Worm (Caenorhabditis elegans): ENCODE measurements around the gene C16D9.8.

C16D9.8 gene

DNA sequence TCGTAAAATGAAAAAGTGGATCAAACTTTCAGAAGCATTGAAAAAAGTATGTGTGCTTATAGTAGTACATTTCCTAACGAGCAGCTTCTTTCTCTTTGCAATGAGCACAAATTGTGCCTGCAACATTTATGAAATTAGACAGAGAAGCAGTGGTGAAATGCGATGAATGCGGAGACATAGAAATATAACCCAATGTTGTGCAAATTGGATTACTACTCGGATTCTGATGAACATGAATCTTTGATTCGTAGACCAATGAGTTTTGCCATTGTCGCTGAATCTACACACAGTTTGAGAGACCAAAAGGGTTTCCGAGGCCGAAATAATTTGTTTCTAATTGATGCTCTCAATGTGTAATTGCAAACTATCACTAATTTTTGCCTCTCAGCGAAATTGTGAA, 9.4 kb downstream of the C16D9.8 start:
- no peak for TF ChIP-seq ztf-23 (GFP tag; IDR thresholded peaks at IDR 0.05)

- TF ChIP-seq T22C8.4 (GFP tag; IDR thresholded peaks at IDR 0.05): no peak
- no peak for TF ChIP-seq med-1 (GFP tag; optimal IDR thresholded peaks at IDR 0.05; ENCODE audit: insufficient read depth)
- TF ChIP-seq klf-2 (GFP tag; conservative IDR thresholded peaks at IDR 0.05): no peak
- no peak for TF ChIP-seq flt-1 (GFP tag; IDR thresholded peaks at IDR 0.05)
- no peak for TF ChIP-seq tab-1 (GFP tag; IDR thresholded peaks at IDR 0.05)
- no peak for TF ChIP-seq ztf-29 (GFP tag; IDR thresholded peaks at IDR 0.05)
Measured at ce11 chrV:8252532-8252931, 10.8 kb downstream of the C16D9.8 start.

DNA sequence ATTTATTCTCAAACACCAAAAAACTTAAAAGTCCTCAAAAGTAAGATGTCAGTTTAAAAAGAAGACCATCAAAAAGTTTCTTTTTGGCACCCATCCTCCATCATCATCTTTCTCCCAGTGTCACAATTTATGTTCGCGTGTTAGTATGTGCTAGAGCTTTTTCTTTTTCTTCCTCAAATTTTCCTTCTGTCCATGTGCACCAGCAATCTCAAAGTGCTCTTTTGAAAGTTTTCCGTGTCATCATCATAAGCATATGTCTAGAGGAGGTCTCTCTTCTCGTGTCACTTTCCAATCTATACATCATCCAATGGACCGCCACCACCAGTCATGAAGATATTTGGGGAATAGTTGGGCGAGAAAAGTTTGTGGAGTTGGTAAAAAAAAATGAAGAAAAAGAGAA, 12.3 kb downstream of the C16D9.8 start:
- TF ChIP-seq med-1 (GFP tag; optimal IDR thresholded peaks at IDR 0.05; ENCODE audit: insufficient read depth): no peak
- no peak for TF ChIP-seq cog-1 (tag; optimal IDR thresholded peaks at IDR 0.05)
- TF ChIP-seq klf-2 (GFP tag; conservative IDR thresholded peaks at IDR 0.05): no peak
- no peak for TF ChIP-seq ref-1 (GFP tag; conservative IDR thresholded peaks at IDR 0.05)
- TF ChIP-seq flt-1 (GFP tag; IDR thresholded peaks at IDR 0.05): no peak
- TF ChIP-seq tab-1 (GFP tag; IDR thresholded peaks at IDR 0.05): no peak
- TF ChIP-seq T22C8.4 (GFP tag; IDR thresholded peaks at IDR 0.05): no peak
- TF ChIP-seq ztf-29 (GFP tag; IDR thresholded peaks at IDR 0.05): no peak
- no peak for TF ChIP-seq ztf-23 (GFP tag; IDR thresholded peaks at IDR 0.05)

ce11 chrV:8250208-8250607, 13.2 kb downstream of the C16D9.8 start, which contains the start of gene C16D9.6:
Gene C16D9.6, minus strand, starts transcription at chrV:8250308.
- no peak for TF ChIP-seq ztf-23 (GFP tag; IDR thresholded peaks at IDR 0.05)
- no peak for TF ChIP-seq klf-2 (GFP tag; conservative IDR thresholded peaks at IDR 0.05)
- TF ChIP-seq flt-1 (GFP tag; IDR thresholded peaks at IDR 0.05): no peak
- no peak for TF ChIP-seq tab-1 (GFP tag; IDR thresholded peaks at IDR 0.05)
- no peak for TF ChIP-seq ref-1 (GFP tag; conservative IDR thresholded peaks at IDR 0.05)
- TF ChIP-seq ztf-29 (GFP tag; IDR thresholded peaks at IDR 0.05): no peak
- TF ChIP-seq cog-1 (tag; optimal IDR thresholded peaks at IDR 0.05): no peak
- TF ChIP-seq T22C8.4 (GFP tag; IDR thresholded peaks at IDR 0.05): no peak
- no peak for TF ChIP-seq med-1 (GFP tag; optimal IDR thresholded peaks at IDR 0.05; ENCODE audit: insufficient read depth)

- TF ChIP-seq flt-1 (GFP tag; IDR thresholded peaks at IDR 0.05) (0 out of 2 replicates have a peak, but pooled peaks have one; percentile 36), ztf-29 (GFP tag; IDR thresholded peaks at IDR 0.05) (no peak)
Measured at ce11 chrV:8247311-8248105, 15.9 kb downstream of the C16D9.8 start.

DNA sequence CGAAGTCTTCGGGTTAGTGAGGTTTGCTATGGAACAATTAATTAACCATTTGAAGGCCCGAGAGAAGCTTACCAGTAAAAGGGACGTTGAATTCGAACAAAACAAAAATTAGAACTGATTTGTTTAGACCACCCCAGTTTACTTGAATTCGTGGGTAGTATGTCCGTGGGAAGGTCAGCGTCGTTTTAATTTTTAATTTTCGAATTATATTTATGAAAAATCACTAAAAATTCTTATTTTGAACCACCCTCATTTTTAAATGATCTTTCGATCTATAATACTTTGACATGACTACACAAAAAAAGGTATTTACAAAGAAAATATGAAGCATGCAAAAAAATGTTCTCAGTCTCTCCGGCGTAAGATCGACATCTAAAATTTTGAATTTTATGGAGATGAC, 17.9 kb downstream of the C16D9.8 start, which contains the start of gene C16D9.5:
Gene C16D9.5 (minus strand): TSS at position 101 of the 400 bp plus-strand sequence.
- no peak for TF ChIP-seq ref-1 (GFP tag; conservative IDR thresholded peaks at IDR 0.05)
- no peak for TF ChIP-seq ztf-23 (GFP tag; IDR thresholded peaks at IDR 0.05)
- TF ChIP-seq med-1 (GFP tag; optimal IDR thresholded peaks at IDR 0.05; ENCODE audit: insufficient read depth): no peak
- no peak for TF ChIP-seq T22C8.4 (GFP tag; IDR thresholded peaks at IDR 0.05)
- no peak for TF ChIP-seq tab-1 (GFP tag; IDR thresholded peaks at IDR 0.05)
- TF ChIP-seq flt-1 (GFP tag; IDR thresholded peaks at IDR 0.05): no peak
- TF ChIP-seq ztf-29 (GFP tag; IDR thresholded peaks at IDR 0.05): no peak
- no peak for TF ChIP-seq klf-2 (GFP tag; conservative IDR thresholded peaks at IDR 0.05)
- TF ChIP-seq cog-1 (tag; optimal IDR thresholded peaks at IDR 0.05): no peak

ce11 chrV:8243201-8243600, 20.2 kb downstream of the C16D9.8 start:
- no peak for TF ChIP-seq flt-1 (GFP tag; IDR thresholded peaks at IDR 0.05)
- no peak for TF ChIP-seq ztf-29 (GFP tag; IDR thresholded peaks at IDR 0.05)
- TF ChIP-seq klf-2 (GFP tag; conservative IDR thresholded peaks at IDR 0.05): no peak
- TF ChIP-seq tab-1 (GFP tag; IDR thresholded peaks at IDR 0.05): no peak
- TF ChIP-seq med-1 (GFP tag; optimal IDR thresholded peaks at IDR 0.05; ENCODE audit: insufficient read depth): no peak
- TF ChIP-seq ztf-23 (GFP tag; IDR thresholded peaks at IDR 0.05): no peak
- TF ChIP-seq cog-1 (tag; optimal IDR thresholded peaks at IDR 0.05): no peak
- TF ChIP-seq ref-1 (GFP tag; conservative IDR thresholded peaks at IDR 0.05): no peak
- TF ChIP-seq T22C8.4 (GFP tag; IDR thresholded peaks at IDR 0.05): no peak

DNA sequence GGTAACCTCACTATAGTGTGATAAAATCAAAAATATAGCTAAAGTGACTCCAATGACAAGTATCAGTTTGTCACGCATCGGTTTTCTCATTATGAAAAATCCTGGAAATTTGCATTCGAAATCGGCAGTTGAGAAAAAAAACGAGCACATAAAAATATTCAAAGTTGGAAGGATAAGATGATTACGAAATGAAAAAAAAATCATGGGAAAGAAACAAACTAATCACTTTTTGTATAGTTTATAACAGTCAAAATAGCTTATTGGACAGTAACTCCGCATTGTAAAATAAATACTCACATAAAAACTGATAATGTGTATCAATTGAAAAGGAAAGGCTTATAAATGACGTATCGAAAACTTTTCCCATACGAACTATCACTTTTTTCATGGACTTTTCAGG, 20.6 kb downstream of the C16D9.8 start, which contains the start of gene C16D9.4:
Gene C16D9.4 (minus strand): TSS at position 101 of the 400 bp plus-strand sequence.
- TF ChIP-seq ztf-29 (GFP tag; IDR thresholded peaks at IDR 0.05) (no peak), klf-2 (GFP tag; conservative IDR thresholded peaks at IDR 0.05) (no peak), T22C8.4 (GFP tag; IDR thresholded peaks at IDR 0.05) (no peak), tab-1 (GFP tag; IDR thresholded peaks at IDR 0.05) (no peak), cog-1 (tag; optimal IDR thresholded peaks at IDR 0.05) (no peak), flt-1 (GFP tag; IDR thresholded peaks at IDR 0.05) (no peak), med-1 (GFP tag; optimal IDR thresholded peaks at IDR 0.05; ENCODE audit: insufficient read depth) (no peak), ztf-23 (GFP tag; IDR thresholded peaks at IDR 0.05) (no peak), ref-1 (GFP tag; conservative IDR thresholded peaks at IDR 0.05) (no peak)

DNA sequence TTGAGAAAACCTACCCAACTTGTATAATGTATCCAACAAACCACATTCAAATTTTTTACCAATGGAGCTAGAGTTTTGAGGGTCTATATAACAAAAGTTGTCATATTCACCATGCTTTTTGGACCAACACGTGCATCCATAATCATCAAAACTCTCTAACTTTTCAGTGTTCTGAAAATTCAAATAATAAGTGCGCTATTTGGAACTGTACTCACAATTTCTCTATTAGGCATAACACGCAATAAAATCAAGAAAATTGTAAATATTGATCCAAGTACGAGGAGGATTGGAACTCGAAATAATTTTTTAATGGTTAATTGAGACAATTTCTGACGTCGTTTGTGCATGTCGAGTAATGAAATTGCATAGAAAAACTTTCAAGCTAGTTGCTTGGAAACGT, 23.4 kb downstream of the C16D9.8 start, which contains the start of gene C16D9.3:
Gene C16D9.3 (minus strand): TSS at position 101 of the 400 bp plus-strand sequence.
- TF ChIP-seq ref-1 (GFP tag; conservative IDR thresholded peaks at IDR 0.05) (no peak), klf-2 (GFP tag; conservative IDR thresholded peaks at IDR 0.05) (no peak), ztf-29 (GFP tag; IDR thresholded peaks at IDR 0.05) (no peak), T22C8.4 (GFP tag; IDR thresholded peaks at IDR 0.05) (no peak), ztf-23 (GFP tag; IDR thresholded peaks at IDR 0.05) (no peak), tab-1 (GFP tag; IDR thresholded peaks at IDR 0.05) (no peak), med-1 (GFP tag; optimal IDR thresholded peaks at IDR 0.05; ENCODE audit: insufficient read depth) (no peak), flt-1 (GFP tag; IDR thresholded peaks at IDR 0.05) (no peak), cog-1 (tag; optimal IDR thresholded peaks at IDR 0.05) (no peak)

DNA sequence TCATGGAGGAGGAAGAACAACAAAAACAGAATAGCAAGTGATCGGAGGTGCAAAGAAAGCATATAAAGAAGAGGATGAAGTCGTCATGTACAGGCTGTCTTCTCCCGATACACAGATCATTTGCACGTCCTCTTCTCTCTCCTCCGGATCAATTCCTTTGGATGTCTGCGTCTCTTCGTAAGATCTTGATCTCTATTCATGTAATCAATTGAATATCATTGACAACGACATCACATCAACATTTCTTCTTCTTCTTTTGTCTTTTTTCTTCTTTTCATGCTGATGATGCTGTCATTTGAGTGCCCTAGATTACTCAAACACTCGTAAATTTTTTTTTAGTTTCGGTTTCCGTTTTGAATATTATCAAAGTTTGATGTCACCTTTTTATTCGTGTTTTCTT, 25.1 kb downstream of the C16D9.8 start, which contains the start of gene rol-3:
Gene rol-3 (minus strand): TSS at position 120 of the 400 bp plus-strand sequence.
- no peak for TF ChIP-seq T22C8.4 (GFP tag; IDR thresholded peaks at IDR 0.05)
- TF ChIP-seq flt-1 (GFP tag; IDR thresholded peaks at IDR 0.05): no peak
- no peak for TF ChIP-seq med-1 (GFP tag; optimal IDR thresholded peaks at IDR 0.05; ENCODE audit: insufficient read depth)
- TF ChIP-seq klf-2 (GFP tag; conservative IDR thresholded peaks at IDR 0.05): no peak
- TF ChIP-seq ref-1 (GFP tag; conservative IDR thresholded peaks at IDR 0.05): no peak
- no peak for TF ChIP-seq ztf-23 (GFP tag; IDR thresholded peaks at IDR 0.05)
- TF ChIP-seq cog-1 (tag; optimal IDR thresholded peaks at IDR 0.05): no peak
- no peak for TF ChIP-seq ztf-29 (GFP tag; IDR thresholded peaks at IDR 0.05)
- TF ChIP-seq tab-1 (GFP tag; IDR thresholded peaks at IDR 0.05): no peak
